Fruit fly (Drosophila melanogaster): ENCODE results near the gene Acp98AB.

dm6 chr3R:27699540-27700228, 5.0 kb downstream of the Acp98AB start, which contains the start of gene ALiX:
- TF ChIP-seq rgr (GFP tag; optimal IDR thresholded peaks at IDR 0.05) (no peak), Dfd (GFP tag; optimal IDR thresholded peaks at IDR 0.05) (no peak), br (GFP tag; optimal IDR thresholded peaks at IDR 0.05) (no peak), Rel (GFP tag; optimal IDR thresholded peaks at IDR 0.05) (no peak), Rel (tag; optimal IDR thresholded peaks at IDR 0.05) (peak; percentile 73), psq (GFP tag; optimal IDR thresholded peaks at IDR 0.05) (peak; percentile 70), CrebA (GFP tag; optimal IDR thresholded peaks at IDR 0.05; ENCODE audit: borderline replicate concordance) (no peak), N (GFP tag; optimal IDR thresholded peaks at IDR 0.05) (no peak), h (GFP tag; optimal IDR thresholded peaks at IDR 0.05) (no peak), jim (GFP tag; optimal IDR thresholded peaks at IDR 0.05) (no peak)

Data from whole organism, wandering third instar larva.